Worm (Caenorhabditis elegans) whole organism, young adult: ENCODE data around the gene C04A11.5.

Experiments
- B0261.1 ChIP-seq: sonication (generic microtip); optimal IDR thresholded peaks from 2 replicates; lab custom pipeline; 2016; ENCODE audit warnings: mild to moderate bottlenecking, missing genetic modification characterization, moderate library complexity, missing compliant biosample characterization
- D2030.7 ChIP-seq: fragments of 200-800 bp; sonication (Bioruptor generic); IDR thresholded peaks from 2 replicates; pipeline ENCODE4 v1.3.6; 2022; ENCODE audit warnings: missing genetic modification reagents, missing genetic modification characterization, missing compliant biosample characterization
- F22D6.2 ChIP-seq: sonication (generic microtip); optimal IDR thresholded peaks from 2 replicates; lab custom pipeline; 2016; ENCODE audit warnings: mild to moderate bottlenecking, missing genetic modification characterization, missing compliant biosample characterization
- F49E8.2 ChIP-seq: sonication (generic microtip); optimal IDR thresholded peaks from 3 replicates; lab custom pipeline; 2017; ENCODE audit warnings: missing genetic modification characterization, mild to moderate bottlenecking, missing compliant biosample characterization, antibody characterized with exemption, moderate library complexity; ENCODE audit not compliant: insufficient read depth
- F52B5.7 ChIP-seq: sonication (generic microtip); optimal IDR thresholded peaks from 2 replicates; lab custom pipeline; 2016; ENCODE audit warnings: mild to moderate bottlenecking, missing genetic modification characterization, missing compliant biosample characterization
- F55B11.4 ChIP-seq: sonication (generic microtip); optimal IDR thresholded peaks from 2 replicates; lab custom pipeline; 2016; ENCODE audit warnings: missing compliant biosample characterization, missing genetic modification characterization, borderline replicate concordance; ENCODE audit not compliant: insufficient read depth
- K11D2.4 ChIP-seq: fragments of 200-800 bp; sonication (Bioruptor generic); IDR thresholded peaks from 2 replicates; pipeline ENCODE4 v1.3.6; 2022; ENCODE audit warnings: missing genetic modification reagents, missing genetic modification characterization, missing compliant biosample characterization
- K12H6.12 ChIP-seq: fragments of 200-800 bp; sonication (Bioruptor generic); optimal IDR thresholded peaks from 2 replicates; lab custom pipeline; 2018; ENCODE audit warnings: mild to moderate bottlenecking, missing genetic modification characterization, missing compliant biosample characterization
- athp-1 ChIP-seq: sonication (generic microtip); optimal IDR thresholded peaks from 2 replicates; lab custom pipeline; 2017; ENCODE audit warnings: mild to moderate bottlenecking, missing genetic modification characterization, missing compliant biosample characterization
- attf-6 ChIP-seq: fragments of 200-800 bp; sonication (Bioruptor generic); IDR thresholded peaks from 2 replicates; pipeline ENCODE4 v1.3.6; 2022; ENCODE audit warnings: missing genetic modification reagents, missing genetic modification characterization, missing compliant biosample characterization
- cebp-2 ChIP-seq: fragments of 200-800 bp; sonication (Bioruptor generic); IDR thresholded peaks from 2 replicates; pipeline ENCODE4 v1.3.6; 2022; ENCODE audit warnings: missing genetic modification characterization, missing compliant biosample characterization
- ceh-79 ChIP-seq: sonication (generic microtip); optimal IDR thresholded peaks from 2 replicates; lab custom pipeline; 2017; ENCODE audit warnings: mild to moderate bottlenecking, missing genetic modification characterization, missing compliant biosample characterization
- dpl-1 ChIP-seq: fragments of 150-350 bp; optimal IDR thresholded peaks from 2 replicates; lab custom pipeline; 2014; ENCODE audit warnings: missing biosample characterization, missing genetic modification reagents, missing genetic modification characterization
- egl-18 ChIP-seq: fragments of 200-800 bp; sonication (Bioruptor generic); IDR thresholded peaks from 2 replicates; pipeline ENCODE4 v1.3.6; 2022; ENCODE audit warnings: missing genetic modification reagents, missing genetic modification characterization, missing compliant biosample characterization
- ekl-4 ChIP-seq: fragments of 200-800 bp; sonication (Bioruptor generic); IDR thresholded peaks from 2 replicates; pipeline ENCODE4 v1.3.6; 2022; ENCODE audit warnings: missing genetic modification reagents, missing genetic modification characterization, missing compliant biosample characterization
- him-1 ChIP-seq: sonication (generic microtip); optimal IDR thresholded peaks from 2 replicates; lab custom pipeline; 2016; ENCODE audit warnings: missing genotype, missing genetic modification reagents, missing genetic modification characterization, missing compliant biosample characterization
- hlh-26 ChIP-seq: fragments of 200-800 bp; sonication (Bioruptor generic); conservative IDR thresholded peaks from 2 replicates; pipeline ENCODE4 v1.3.6; 2022; ENCODE audit warnings: missing genetic modification reagents, missing genetic modification characterization, missing compliant biosample characterization
- hmg-1.2 ChIP-seq: fragments of 200-800 bp; sonication (Bioruptor generic); IDR thresholded peaks from 2 replicates; pipeline ENCODE4 v1.3.6; 2022; ENCODE audit warnings: missing genetic modification reagents, missing genetic modification characterization, missing compliant biosample characterization
- hmg-20 ChIP-seq: fragments of 200-800 bp; sonication (Bioruptor generic); IDR thresholded peaks from 2 replicates; pipeline ENCODE4 v1.3.6; 2022; ENCODE audit warnings: missing genetic modification reagents, missing genetic modification characterization, missing compliant biosample characterization
- hrde-1 ChIP-seq: sonication (generic microtip); optimal IDR thresholded peaks from 2 replicates; lab custom pipeline; 2016; ENCODE audit warnings: missing genetic modification characterization, mild to moderate bottlenecking, missing compliant biosample characterization, moderate library complexity, missing genotype, missing genetic modification reagents, borderline replicate concordance
- hsf-1 ChIP-seq: fragments of 200-800 bp; sonication (Bioruptor generic); IDR thresholded peaks from 2 replicates; pipeline ENCODE4 v1.3.6; 2022; ENCODE audit warnings: missing genetic modification reagents, missing genetic modification characterization, missing compliant biosample characterization
- lag-1 ChIP-seq: fragments of 200-800 bp; sonication (Bioruptor generic); IDR thresholded peaks from 2 replicates; pipeline ENCODE4 v1.3.6; 2022; ENCODE audit warnings: missing genetic modification reagents, missing genetic modification characterization, missing compliant biosample characterization
- let-526 ChIP-seq: fragments of 200-800 bp; sonication (Bioruptor generic); IDR thresholded peaks from 2 replicates; pipeline ENCODE4 v1.3.6; 2022; ENCODE audit warnings: missing genetic modification reagents, missing genetic modification characterization, missing compliant biosample characterization
- lin-26 ChIP-seq: fragments of 200-800 bp; sonication (Bioruptor generic); IDR thresholded peaks from 2 replicates; pipeline ENCODE4 v1.3.6; 2022; ENCODE audit warnings: missing genetic modification reagents, missing genetic modification characterization, missing compliant biosample characterization
- lin-35 ChIP-seq, 3 experiments: fragments of 150-350 bp in 2 of 3; sonication (generic microtip) in 1 of 3; optimal IDR thresholded peaks; 2 replicates each; lab custom pipeline; 2014 to 2018; ENCODE audit warnings: missing biosample characterization in 3 of 3, missing genetic modification characterization in 3 of 3, missing genetic modification reagents in 3 of 3
- lin-40 ChIP-seq: sonication (generic microtip); optimal IDR thresholded peaks from 2 replicates; lab custom pipeline; 2016; ENCODE audit warnings: missing genetic modification characterization, mild to moderate bottlenecking, missing compliant biosample characterization, missing genotype, missing genetic modification reagents
- lin-54 ChIP-seq: fragments of 200-800 bp; sonication (Bioruptor generic); optimal IDR thresholded peaks from 2 replicates; lab custom pipeline; 2018; ENCODE audit warnings: mild to moderate bottlenecking, missing genetic modification characterization, missing compliant biosample characterization
- madf-6 ChIP-seq: fragments of 200-800 bp; sonication (Bioruptor generic); IDR thresholded peaks from 2 replicates; pipeline ENCODE4 v1.3.6; 2022; ENCODE audit warnings: missing genetic modification reagents, missing genetic modification characterization, missing compliant biosample characterization
- mel-28 ChIP-seq: sonication (generic microtip); optimal IDR thresholded peaks from 2 replicates; lab custom pipeline; 2016; ENCODE audit warnings: borderline replicate concordance, mild to moderate bottlenecking, missing genetic modification characterization, missing compliant biosample characterization
- nfyb-1 ChIP-seq: fragments of 200-800 bp; sonication (Bioruptor generic); IDR thresholded peaks from 2 replicates; pipeline ENCODE4 v1.3.6; 2022; ENCODE audit warnings: missing genetic modification reagents, missing genetic modification characterization, missing compliant biosample characterization
- nhr-179 ChIP-seq: sonication (generic microtip); optimal IDR thresholded peaks from 2 replicates; lab custom pipeline; 2016; ENCODE audit warnings: mild to moderate bottlenecking, missing genetic modification characterization, missing compliant biosample characterization
- pbrm-1 ChIP-seq: fragments of 200-800 bp; sonication (Bioruptor generic); IDR thresholded peaks from 2 replicates; pipeline ENCODE4 v1.3.6; 2022; ENCODE audit warnings: missing genetic modification reagents, missing genetic modification characterization, missing compliant biosample characterization
- rec-8 ChIP-seq, 2 experiments: sonication (generic microtip); optimal IDR thresholded peaks; 2 replicates each; lab custom pipeline; 2016; ENCODE audit warnings: mild to moderate bottlenecking in 2 of 2, missing genetic modification characterization in 2 of 2, missing genetic modification reagents in 2 of 2, missing genotype in 2 of 2, missing biosample characterization in 1 of 2, missing compliant biosample characterization in 1 of 2, moderate library complexity in 1 of 2
- rpc-1 ChIP-seq, 2 experiments: fragments of 150-350 bp in 1 of 2; sonication (generic microtip) in 1 of 2; optimal IDR thresholded peaks; 2 replicates each; lab custom pipeline; 2014 to 2018; ENCODE audit warnings: missing biosample characterization in 1 of 2, missing genetic modification characterization in 1 of 2, missing genetic modification reagents in 1 of 2, missing genotype in 1 of 2
- snpc-1.1 ChIP-seq: sonication (generic microtip); optimal IDR thresholded peaks from 2 replicates; lab custom pipeline; 2017; ENCODE audit warnings: missing genetic modification characterization, mild to moderate bottlenecking, missing compliant biosample characterization, antibody characterized with exemption, moderate library complexity, missing genotype, missing genetic modification reagents; ENCODE audit not compliant: insufficient read depth
- snpc-4 ChIP-seq, 5 experiments: fragments of 150-350 bp in 1 of 5; sonication (generic microtip) in 4 of 5; optimal IDR thresholded peaks; 2 replicates each; lab custom pipeline; 2014 to 2018; ENCODE audit warnings: missing genetic modification characterization in 5 of 5, missing biosample characterization in 3 of 5, antibody characterized with exemption in 2 of 5, mild to moderate bottlenecking in 2 of 5, missing compliant biosample characterization in 2 of 5, missing genotype in 2 of 5, moderate library complexity in 2 of 5, missing genetic modification reagents in 1 of 5
- tbp1 ChIP-seq: fragments of 200-800 bp; sonication (Bioruptor generic); optimal IDR thresholded peaks from 2 replicates; lab custom pipeline; 2018; ENCODE audit warnings: mild to moderate bottlenecking, missing genetic modification characterization, missing compliant biosample characterization
- zim-3 ChIP-seq: sonication (generic microtip); optimal IDR thresholded peaks from 2 replicates; lab custom pipeline; 2017; ENCODE audit warnings: mild to moderate bottlenecking, missing genetic modification characterization, moderate library complexity, missing compliant biosample characterization
- ztf-18 ChIP-seq: sonication (generic microtip); optimal IDR thresholded peaks from 2 replicates; lab custom pipeline; 2016; ENCODE audit warnings: missing genotype, mild to moderate bottlenecking, missing genetic modification characterization, missing compliant biosample characterization
- ztf-3 ChIP-seq: fragments of 200-800 bp; sonication (Bioruptor generic); optimal IDR thresholded peaks from 2 replicates; lab custom pipeline; 2018; ENCODE audit warnings: mild to moderate bottlenecking, missing genetic modification characterization, missing compliant biosample characterization

The C04A11.5 gene

ce11 chrX:13690333-13690732 is 25.9 kb downstream of the C04A11.5 start:
- no peak for TF ChIP-seq F49E8.2 (tag; lab: Kevin White, UChicago)
- TF ChIP-seq ztf-3 (GFP tag; lab: Kevin White, UChicago), result no peak
- TF ChIP-seq hmg-1.2 (GFP tag; lab: Robert Waterston, UW), result peak; percentile 49; the same call in 1 of the 2 replicates
- TF ChIP-seq nfyb-1 (GFP tag; lab: Robert Waterston, UW), result 0 out of 2 replicates have a peak, but pooled peaks have one; percentile 8
- TF ChIP-seq hlh-26 (GFP tag; lab: Robert Waterston, UW), result no peak
- no peak for TF ChIP-seq lin-40 (tag; lab: Kevin White, UChicago)
- no peak for TF ChIP-seq zim-3 (tag; lab: Kevin White, UChicago)
- no peak for TF ChIP-seq F52B5.7 (tag; lab: Kevin White, UChicago)
- TF ChIP-seq let-526 (GFP tag; lab: Robert Waterston, UW), result no peak
- TF ChIP-seq snpc-1.1 (tag; lab: Kevin White, UChicago), result peak; percentile 57
- no peak for TF ChIP-seq hrde-1
- peak; percentile 43 for TF ChIP-seq snpc-4 (GFP tag; optimal IDR thresholded peaks at IDR 0.05; lab: Kevin White, UChicago)
- peak in 3 of 4 experiments; percentile 65 to 90 (median 88) for TF ChIP-seq snpc-4 (tag; optimal IDR thresholded peaks at IDR 0.05; lab: Kevin White, UChicago)
- no peak for TF ChIP-seq madf-6 (GFP tag; lab: Robert Waterston, UW)
- no peak for TF ChIP-seq pbrm-1 (GFP tag; lab: Robert Waterston, UW)
- TF ChIP-seq dpl-1 (GFP tag; lab: Kevin White, UChicago), result no peak
- no peak for TF ChIP-seq mel-28 (tag; lab: Kevin White, UChicago)
- 0 out of 2 replicates have a peak, but pooled peaks have one; percentile 45 for TF ChIP-seq lin-26 (GFP tag; lab: Robert Waterston, UW)

ce11 chrX:13696152-13696551 is 31.8 kb downstream of the C04A11.5 start:
- TF ChIP-seq ztf-18 (tag; lab: Kevin White, UChicago), result no peak
- peak in 1 of 3 experiments; percentile 19 for TF ChIP-seq lin-35 (GFP tag; optimal IDR thresholded peaks at IDR 0.05; lab: Kevin White, UChicago)

ce11 chrX:13697520-13697919 is 33.1 kb downstream of the C04A11.5 start:
- peak; percentile 72 for TF ChIP-seq tbp1 (GFP tag; lab: Kevin White, UChicago)
- peak; percentile 53 for TF ChIP-seq B0261.1 (tag; lab: Kevin White, UChicago)
- 0 out of 2 replicates have a peak, but pooled peaks have one; percentile 27 for TF ChIP-seq D2030.7
- no peak for TF ChIP-seq ceh-79 (tag; lab: Kevin White, UChicago)
- peak; percentile 54 for TF ChIP-seq rpc-1 (optimal IDR thresholded peaks at IDR 0.05; lab: Kevin White, UChicago)
- TF ChIP-seq rpc-1 (tag; optimal IDR thresholded peaks at IDR 0.05; lab: Kevin White, UChicago), result peak; percentile 80
- TF ChIP-seq hsf-1 (GFP tag; lab: Robert Waterston, UW), result no peak
- TF ChIP-seq snpc-4 (GFP tag; optimal IDR thresholded peaks at IDR 0.05; lab: Kevin White, UChicago), result no peak
- peak in 1 of 4 experiments; percentile 39 for TF ChIP-seq snpc-4 (tag; optimal IDR thresholded peaks at IDR 0.05; lab: Kevin White, UChicago)

ce11 chrX:13700642-13701233 is 36.4 kb downstream of the C04A11.5 start:
- TF ChIP-seq nhr-179 (tag; lab: Kevin White, UChicago) (peak; percentile 86), cebp-2 (peak; percentile 99), F55B11.4 (no peak), him-1 (no peak), zim-3 (tag; lab: Kevin White, UChicago) (peak; percentile 67), lin-54 (GFP tag; lab: Kevin White, UChicago) (peak; percentile 91), F22D6.2 (tag; lab: Kevin White, UChicago) (peak; percentile 97), rec-8 (tag; optimal IDR thresholded peaks at IDR 0.05; lab: Kevin White, UChicago) (no peak), K12H6.12 (tag; lab: Kevin White, UChicago) (peak; percentile 97), K11D2.4 (GFP tag; lab: Robert Waterston, UW) (peak; percentile 99), ekl-4 (GFP tag; lab: Robert Waterston, UW) (peak; percentile 94), let-526 (GFP tag; lab: Robert Waterston, UW) (peak; percentile 92), attf-6 (GFP tag; lab: Robert Waterston, UW) (no peak), hrde-1 (peak; percentile 22), athp-1 (tag; lab: Kevin White, UChicago) (peak; percentile 62), lag-1 (0 out of 2 replicates have a peak, but pooled peaks have one; percentile 57), hmg-20 (peak; percentile 97), egl-18 (GFP tag; lab: Robert Waterston, UW) (peak; percentile 98)
